Worm (Caenorhabditis elegans) whole organism, L2 larva: ENCODE measurements around the gene clec-80.

ENCODE experiments used
- F13H6.1 ChIP-seq: sonication (generic microtip); optimal IDR thresholded peaks from 2 replicates; lab custom pipeline; 2016; ENCODE audit warnings: missing genetic modification characterization, missing compliant biosample characterization
- aly-2 ChIP-seq: fragments of 150-350 bp; optimal IDR thresholded peaks from 2 replicates; lab custom pipeline; 2014; ENCODE audit warnings: missing biosample characterization, missing genetic modification characterization
- ceh-82 ChIP-seq: fragments of 150-350 bp; optimal IDR thresholded peaks from 2 replicates; lab custom pipeline; 2014; ENCODE audit warnings: missing biosample characterization, missing genetic modification characterization
- dmd-4 ChIP-seq: sonication (generic microtip); optimal IDR thresholded peaks from 2 replicates; lab custom pipeline; 2017; ENCODE audit warnings: missing biosample characterization, missing genetic modification characterization
- lin-39 ChIP-seq: fragments of 150-350 bp; optimal IDR thresholded peaks from 2 replicates; lab custom pipeline; 2014; ENCODE audit warnings: missing biosample characterization, missing genetic modification reagents, missing genetic modification characterization
- lsy-2 ChIP-seq, 2 experiments: fragments of 150-350 bp in 1 of 2; sonication (generic microtip) in 1 of 2; optimal IDR thresholded peaks; 2 replicates each; lab custom pipeline; 2014 to 2017; ENCODE audit warnings: missing biosample characterization in 2 of 2, missing genetic modification characterization in 2 of 2
- nhr-11 ChIP-seq: fragments of 150-350 bp; optimal IDR thresholded peaks from 2 replicates; lab custom pipeline; 2014; ENCODE audit warnings: missing biosample characterization, missing genetic modification characterization
- nhr-12 ChIP-seq: fragments of 150-350 bp; optimal IDR thresholded peaks from 2 replicates; lab custom pipeline; 2014; ENCODE audit warnings: missing biosample characterization, missing genetic modification characterization
- nhr-6 ChIP-seq: fragments of 150-350 bp; optimal IDR thresholded peaks from 2 replicates; lab custom pipeline; 2014; ENCODE audit warnings: missing biosample characterization, missing genetic modification characterization
- nhr-77 ChIP-seq: fragments of 150-350 bp; optimal IDR thresholded peaks from 2 replicates; lab custom pipeline; 2014; ENCODE audit warnings: missing biosample characterization, missing genetic modification characterization
- snpc-4 ChIP-seq: fragments of 150-350 bp; optimal IDR thresholded peaks from 2 replicates; lab custom pipeline; 2014; ENCODE audit warnings: missing biosample characterization, missing genetic modification characterization
- unc-39 ChIP-seq: fragments of 150-350 bp; optimal IDR thresholded peaks from 2 replicates; lab custom pipeline; 2014; ENCODE audit warnings: missing biosample characterization, missing genetic modification characterization
- ztf-4 ChIP-seq: fragments of 150-350 bp; optimal IDR thresholded peaks from 2 replicates; lab custom pipeline; 2014; ENCODE audit warnings: missing biosample characterization, missing genetic modification characterization

ce11 chrIV:2864743-2865142 is 41.2 kb downstream of the clec-80 start, which contains the start of gene Y54G2A.16:
- TF ChIP-seq nhr-12 (tag; lab: Kevin White, UChicago) (no peak), dmd-4 (tag; lab: Kevin White, UChicago) (no peak), nhr-11 (no peak), ztf-4 (tag; lab: Kevin White, UChicago) (no peak), unc-39 (tag; lab: Kevin White, UChicago) (no peak), nhr-77 (tag; lab: Kevin White, UChicago) (no peak), snpc-4 (tag; lab: Kevin White, UChicago) (no peak), lin-39 (tag; lab: Kevin White, UChicago) (no peak), F13H6.1 (tag; lab: Kevin White, UChicago) (no peak), nhr-6 (tag; lab: Kevin White, UChicago) (no peak), lsy-2 (tag; optimal IDR thresholded peaks at IDR 0.05; lab: Kevin White, UChicago) (no peak), aly-2 (tag; lab: Kevin White, UChicago) (no peak), ceh-82 (tag; lab: Kevin White, UChicago) (no peak)
